Fruit fly (Drosophila melanogaster) S2 (cell line): ENCODE measurements around the gene scf.

Experiments
- CG8478 ChIP-seq: fragments of >200 bp; optimal IDR thresholded peaks from 2 replicates; lab custom pipeline; 2018
- CTCF ChIP-seq, 2 experiments: fragments of >200 bp; optimal IDR thresholded peaks; 2 replicates each; lab custom pipeline; 2018

DNA sequence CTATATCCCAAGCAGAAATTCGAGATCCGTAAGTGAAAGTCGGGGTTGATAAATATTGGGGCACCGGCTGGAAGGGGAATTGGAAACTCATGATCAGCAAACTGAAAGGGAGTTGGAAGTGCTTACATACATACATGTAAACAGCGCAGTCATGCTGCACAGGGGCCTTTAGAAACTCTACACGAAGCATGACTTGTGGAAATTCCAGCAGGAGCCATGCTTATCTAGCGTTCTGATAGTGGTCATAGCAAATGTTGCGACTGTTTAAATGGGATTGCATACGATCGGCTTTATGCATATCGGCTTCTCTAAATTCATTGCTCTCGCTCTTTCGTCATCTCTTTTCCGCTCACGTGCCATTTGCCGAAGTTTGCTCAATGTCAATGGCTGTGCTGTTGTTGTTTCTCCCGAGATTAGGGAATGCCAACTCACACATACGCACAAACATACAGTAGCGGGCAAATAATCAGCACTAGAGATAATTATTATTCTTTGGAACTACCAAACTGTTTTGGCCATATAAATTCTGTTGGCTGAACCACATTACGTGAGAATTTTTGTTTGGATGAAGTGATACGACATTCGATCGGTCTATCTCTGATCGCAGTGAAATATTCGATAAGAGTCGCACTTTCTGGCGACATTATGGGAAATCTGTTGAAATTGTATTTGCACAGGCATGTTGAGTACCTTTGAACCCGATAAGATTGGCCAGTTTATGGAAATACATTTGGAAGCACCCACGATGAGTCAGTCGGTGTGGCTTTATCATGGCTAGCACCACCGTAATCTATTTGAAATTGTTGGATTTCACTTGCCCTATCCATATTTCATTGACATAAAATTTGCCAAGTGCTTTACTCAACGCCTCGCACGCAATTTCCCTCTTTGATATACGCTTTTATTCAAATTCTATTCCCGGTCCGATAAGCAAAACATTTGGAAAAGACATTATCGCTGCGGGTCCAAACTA is 37.8 kb downstream of the scf start:
- TF ChIP-seq CG8478: no peak
- no peak for TF ChIP-seq CTCF (optimal IDR thresholded peaks at IDR 0.05; lab: Kevin White, UChicago)
